Worm (Caenorhabditis elegans): Measurements from ENCODE around the gene F16G10.10.

DNA sequence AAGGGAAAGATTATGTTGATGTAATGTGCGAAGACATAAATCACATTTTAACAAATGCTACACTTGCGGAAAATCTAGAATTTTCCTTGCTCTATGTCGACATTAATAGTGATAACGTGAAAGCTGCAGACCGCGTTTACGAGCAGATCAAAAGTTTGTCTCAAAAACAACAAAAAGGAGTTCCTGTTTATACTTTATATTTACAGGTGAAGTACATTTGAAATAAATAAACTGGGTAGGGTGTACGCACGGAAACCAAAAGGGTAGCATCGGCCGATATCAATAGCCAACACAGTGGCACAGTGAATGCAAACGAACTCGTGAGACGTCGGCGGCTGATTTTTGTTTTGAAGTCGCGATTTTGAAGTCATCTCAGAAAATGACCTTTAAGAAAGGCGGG, 31.6 kb upstream of the F16G10.10 start:
- TF ChIP-seq nfya-1 (tag; optimal IDR thresholded peaks at IDR 0.05; ENCODE audit: insufficient read depth) (no peak), fkh-2 (tag; optimal IDR thresholded peaks at IDR 0.05) (no peak), fos-1 (tag; optimal IDR thresholded peaks at IDR 0.05) (no peak), mdl-1 (tag; optimal IDR thresholded peaks at IDR 0.05) (no peak), ztf-4 (tag; optimal IDR thresholded peaks at IDR 0.05) (no peak), pha-4 (tag; optimal IDR thresholded peaks at IDR 0.05) (no peak), nhr-237 (tag; optimal IDR thresholded peaks at IDR 0.05) (no peak), nhr-76 (tag; optimal IDR thresholded peaks at IDR 0.05) (no peak), nhr-25 (tag; optimal IDR thresholded peaks at IDR 0.05) (no peak), nhr-11 (tag; optimal IDR thresholded peaks at IDR 0.05) (no peak), fkh-10 (GFP tag; optimal IDR thresholded peaks at IDR 0.05) (no peak)

Measured in whole organism, L3 larva.